Fruit fly (Drosophila melanogaster): ENCODE measurements around the gene CG4607.
A peak's percentile ranks its signal among the peaks of the same experiment; 100 is the strongest.

Gene CG4607

dm6 chrX:7102013-7102520 is 32.9 kb downstream of the CG4607 start, which contains the start of gene CG4615:
Gene CG4615 (minus strand): TSS chrX:7102300.
- TF ChIP-seq Abd-B (GFP tag; optimal IDR thresholded peaks at IDR 0.05): no peak
- TF ChIP-seq dsf (GFP tag; optimal IDR thresholded peaks at IDR 0.05; ENCODE audit: borderline replicate concordance): no peak
- TF ChIP-seq dl (GFP tag; optimal IDR thresholded peaks at IDR 0.05; ENCODE audit: insufficient read depth in 1 of 2, partially characterized antibody in 2 of 2): no peak
- TF ChIP-seq br (GFP tag; optimal IDR thresholded peaks at IDR 0.05): no peak
- no peak for TF ChIP-seq Myc (optimal IDR thresholded peaks at IDR 0.05)
- TF ChIP-seq Hr78 (GFP tag; optimal IDR thresholded peaks at IDR 0.05): no peak
- TF ChIP-seq Jra (GFP tag; optimal IDR thresholded peaks at IDR 0.05): peak; percentile 25
- no peak for TF ChIP-seq jim (GFP tag; optimal IDR thresholded peaks at IDR 0.05)
- TF ChIP-seq Hr83 (GFP tag; optimal IDR thresholded peaks at IDR 0.05; ENCODE audit: poor library complexity, severe bottlenecking): peak; percentile 85
- no peak for TF ChIP-seq Rel (GFP tag; optimal IDR thresholded peaks at IDR 0.05)
- peak; percentile 38 for TF ChIP-seq Rel (tag; optimal IDR thresholded peaks at IDR 0.05)
- no peak for TF ChIP-seq Vsx2 (GFP tag; optimal IDR thresholded peaks at IDR 0.05; ENCODE audit: partially characterized antibody)
- TF ChIP-seq pan (optimal IDR thresholded peaks at IDR 0.05): no peak
- TF ChIP-seq sv (GFP tag; optimal IDR thresholded peaks at IDR 0.05): no peak
- no peak for TF ChIP-seq brk (GFP tag; optimal IDR thresholded peaks at IDR 0.05)
- no peak for TF ChIP-seq CG32264 (GFP tag; optimal IDR thresholded peaks at IDR 0.05)
- TF ChIP-seq usp (GFP tag; optimal IDR thresholded peaks at IDR 0.05): no peak
- TF ChIP-seq GATAd (GFP tag; optimal IDR thresholded peaks at IDR 0.05): peak; percentile 13
- TF ChIP-seq HLH106 (tag; optimal IDR thresholded peaks at IDR 0.05): no peak
- TF ChIP-seq Dif (GFP tag; optimal IDR thresholded peaks at IDR 0.05; ENCODE audit: partially characterized antibody): no peak
- peak; percentile 33 for TF ChIP-seq Hnf4 (GFP tag; optimal IDR thresholded peaks at IDR 0.05)
- no peak for TF ChIP-seq N (GFP tag; optimal IDR thresholded peaks at IDR 0.05)
- TF ChIP-seq Sp1 (GFP tag; optimal IDR thresholded peaks at IDR 0.05): no peak
- peak; percentile 22 for TF ChIP-seq h (GFP tag; optimal IDR thresholded peaks at IDR 0.05)
- no peak for TF ChIP-seq Dfd (GFP tag; optimal IDR thresholded peaks at IDR 0.05)
- TF ChIP-seq lola (GFP tag; optimal IDR thresholded peaks at IDR 0.05): no peak
- TF ChIP-seq rgr (GFP tag; optimal IDR thresholded peaks at IDR 0.05): peak; percentile 5
- no peak for TF ChIP-seq OdsH (GFP tag; optimal IDR thresholded peaks at IDR 0.05)
- TF ChIP-seq psq (GFP tag; optimal IDR thresholded peaks at IDR 0.05): no peak
- peak; percentile 8 for TF ChIP-seq sage (GFP tag; optimal IDR thresholded peaks at IDR 0.05)

dm6 chrX:7104400-7105068 is 35.3 kb downstream of the CG4607 start, which contains the start of the genes CG4617 and CG8300:
Gene CG4617 (minus strand): TSS chrX:7104491.
Gene CG8300 (plus strand): TSS chrX:7104885.
- TF ChIP-seq CG9705 (GFP tag; optimal IDR thresholded peaks at IDR 0.05) (no peak), Sp1 (GFP tag; optimal IDR thresholded peaks at IDR 0.05) (peak; percentile 11), HLH106 (tag; optimal IDR thresholded peaks at IDR 0.05) (peak; percentile 46), foxo (GFP tag; optimal IDR thresholded peaks at IDR 0.05) (peak in 1 of 2 experiments; percentile 51), psq (GFP tag; optimal IDR thresholded peaks at IDR 0.05) (peak; percentile 29), Dfd (GFP tag; optimal IDR thresholded peaks at IDR 0.05) (no peak), h (GFP tag; optimal IDR thresholded peaks at IDR 0.05) (peak; percentile 5), Hnf4 (GFP tag; optimal IDR thresholded peaks at IDR 0.05) (peak; percentile 34), pan (optimal IDR thresholded peaks at IDR 0.05) (no peak), dmrt93B (GFP tag; optimal IDR thresholded peaks at IDR 0.05) (peak; percentile 5)

- TF ChIP-seq Hr83 (GFP tag; optimal IDR thresholded peaks at IDR 0.05; ENCODE audit: poor library complexity, severe bottlenecking): no peak
- peak; percentile 21 for TF ChIP-seq Jra (GFP tag; optimal IDR thresholded peaks at IDR 0.05)
- no peak for TF ChIP-seq CG9705 (GFP tag; optimal IDR thresholded peaks at IDR 0.05)
- no peak for TF ChIP-seq sv (GFP tag; optimal IDR thresholded peaks at IDR 0.05)
- TF ChIP-seq Dif (GFP tag; optimal IDR thresholded peaks at IDR 0.05; ENCODE audit: partially characterized antibody): no peak
- TF ChIP-seq CG32264 (GFP tag; optimal IDR thresholded peaks at IDR 0.05): no peak
These were observed 36.3 kb downstream of the CG4607 start for dm6 chrX:7105533-7105932.
